Worm (Caenorhabditis elegans): ENCODE results near the gene atln-2.

DNA sequence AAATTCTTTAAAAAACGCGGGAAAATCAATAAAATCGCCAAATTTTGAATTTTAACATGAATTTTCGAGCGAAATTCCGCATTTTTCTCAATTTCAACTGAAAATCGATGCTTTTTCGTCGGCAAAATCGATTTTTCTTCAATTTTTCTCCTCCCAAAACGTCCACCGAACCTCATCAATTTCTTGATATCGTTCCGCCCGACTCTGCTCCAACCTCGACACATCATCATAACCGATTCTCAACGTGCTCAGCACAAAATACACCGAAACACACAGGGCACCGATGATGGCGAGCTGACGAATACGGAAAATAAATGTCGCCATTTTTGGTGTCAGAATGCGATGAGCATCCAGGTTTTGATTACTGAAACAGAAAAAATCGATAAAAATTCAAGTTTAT lies 22.9 kb upstream of the atln-2 start, which contains the start of gene Y41E3.1:
- TF ChIP-seq mep-1 (tag; optimal IDR thresholded peaks at IDR 0.05) (no peak), ztf-11 (tag; optimal IDR thresholded peaks at IDR 0.05) (no peak)

Data from whole organism, mixed stage, embryonic.